Fruit fly (Drosophila melanogaster) whole organism, embryonic: ENCODE results near the gene Crg-1.

Experiments used
- Aef1 ChIP-seq: fragments of 200-800 bp; sonication (Bioruptor generic); IDR thresholded peaks from 3 replicates; pipeline ENCODE4 v1.3.6; 2022; ENCODE audit warnings: missing biosample characterization, missing genetic modification characterization
- Atf6 ChIP-seq: fragments of 200-800 bp; sonication (Bioruptor generic); IDR thresholded peaks from 2 replicates; pipeline ENCODE4 v1.3.6; 2022; ENCODE audit warnings: missing biosample characterization, missing genetic modification characterization
- CG10209 ChIP-seq: fragments of 200-800 bp; sonication (Bioruptor generic); optimal IDR thresholded peaks from 3 replicates; lab custom pipeline; 2017; ENCODE audit warnings: missing biosample characterization, mild to moderate bottlenecking, missing genetic modification characterization, missing genetic modification reagents
- CG11093 ChIP-seq: fragments of 200-800 bp; sonication (Bioruptor generic); IDR thresholded peaks from 3 replicates; pipeline ENCODE4 v1.3.6; 2022; ENCODE audit warnings: missing biosample characterization, missing genetic modification characterization
- CG11247 ChIP-seq: fragments of 200-800 bp; sonication (Bioruptor generic); IDR thresholded peaks from 2 replicates; pipeline ENCODE4 v1.3.6; 2022; ENCODE audit warnings: missing biosample characterization, missing genetic modification characterization
- CG12299 ChIP-seq: fragments of 200-800 bp; sonication (Bioruptor generic); optimal IDR thresholded peaks from 2 replicates; lab custom pipeline; 2018; ENCODE audit warnings: missing biosample characterization, mild to moderate bottlenecking, missing genetic modification characterization
- CG13624 ChIP-seq: fragments of 200-800 bp; sonication (Bioruptor generic); optimal IDR thresholded peaks from 2 replicates; lab custom pipeline; 2016; ENCODE audit warnings: missing biosample characterization, missing genetic modification characterization
- CG15073 ChIP-seq: fragments of 200-800 bp; sonication (Bioruptor generic); optimal IDR thresholded peaks from 2 replicates; lab custom pipeline; 2016; ENCODE audit warnings: missing biosample characterization, missing genetic modification characterization
- CG1529 ChIP-seq: fragments of 200-800 bp; sonication (Bioruptor generic); optimal IDR thresholded peaks from 3 replicates; lab custom pipeline; 2018; ENCODE audit warnings: missing biosample characterization, missing genetic modification characterization
- CG15696 ChIP-seq: fragments of 200-800 bp; sonication (Bioruptor generic); optimal IDR thresholded peaks from 2 replicates; lab custom pipeline; 2019; ENCODE audit warnings: missing biosample characterization, mild to moderate bottlenecking, missing genetic modification characterization, moderate library complexity
- CG16779 ChIP-seq: fragments of 200-800 bp; sonication (Bioruptor generic); IDR thresholded peaks from 2 replicates; pipeline ENCODE4 v1.3.6; 2022; ENCODE audit warnings: missing biosample characterization, missing genetic modification characterization
- CG17568 ChIP-seq: fragments of 200-800 bp; sonication (Bioruptor generic); optimal IDR thresholded peaks from 2 replicates; lab custom pipeline; 2018; ENCODE audit warnings: missing biosample characterization, mild to moderate bottlenecking, missing genetic modification characterization, moderate library complexity
- CG2678 ChIP-seq: fragments of 200-800 bp; sonication (Bioruptor generic); optimal IDR thresholded peaks from 3 replicates; lab custom pipeline; 2019; ENCODE audit warnings: missing biosample characterization, mild to moderate bottlenecking, missing genetic modification characterization, moderate library complexity
- CG31365 ChIP-seq: fragments of 200-800 bp; sonication (Bioruptor generic); optimal IDR thresholded peaks from 2 replicates; lab custom pipeline; 2018; ENCODE audit warnings: missing biosample characterization, mild to moderate bottlenecking, missing genetic modification characterization
- CG34224 ChIP-seq: fragments of 200-800 bp; sonication (Bioruptor generic); IDR thresholded peaks from 3 replicates; pipeline ENCODE4 v1.3.6; 2022; ENCODE audit warnings: missing biosample characterization, missing genetic modification characterization; ENCODE audit not compliant: partially characterized antibody
- CG34422 ChIP-seq: fragments of 200-800 bp; sonication (Bioruptor generic); IDR thresholded peaks from 3 replicates; pipeline ENCODE4 v1.3.6; 2022; ENCODE audit warnings: missing biosample characterization, missing genetic modification characterization
- CG42726 ChIP-seq: fragments of 200-800 bp; sonication (Bioruptor generic); IDR thresholded peaks from 2 replicates; pipeline ENCODE4 v1.3.6; 2022; ENCODE audit warnings: missing biosample characterization, missing genetic modification characterization; ENCODE audit not compliant: partially characterized antibody
- CG6765 ChIP-seq: fragments of 200-800 bp; sonication (Bioruptor generic); optimal IDR thresholded peaks from 3 replicates; lab custom pipeline; 2017; ENCODE audit warnings: missing biosample characterization, mild to moderate bottlenecking, missing genetic modification characterization
- CG6854 ChIP-seq: fragments of 200-800 bp; sonication (Bioruptor generic); optimal IDR thresholded peaks from 3 replicates; lab custom pipeline; 2017; ENCODE audit warnings: missing biosample characterization, mild to moderate bottlenecking, missing genetic modification characterization
- CG7786 ChIP-seq: fragments of 200-800 bp; sonication (Bioruptor generic); optimal IDR thresholded peaks from 2 replicates; lab custom pipeline; 2016; ENCODE audit warnings: missing biosample characterization, missing genetic modification characterization
- CG9727 ChIP-seq: fragments of 200-800 bp; sonication (Bioruptor generic); optimal IDR thresholded peaks from 3 replicates; lab custom pipeline; 2017; ENCODE audit warnings: missing biosample characterization, mild to moderate bottlenecking, missing genetic modification characterization
- Dip3 ChIP-seq: fragments of 200-800 bp; sonication (Bioruptor generic); optimal IDR thresholded peaks from 3 replicates; lab custom pipeline; 2016; ENCODE audit warnings: missing biosample characterization, missing genetic modification characterization
- Oli ChIP-seq: fragments of 200-800 bp; sonication (Bioruptor generic); optimal IDR thresholded peaks from 2 replicates; lab custom pipeline; 2018; ENCODE audit warnings: missing biosample characterization, mild to moderate bottlenecking, missing genetic modification characterization, moderate library complexity
- Usf ChIP-seq: fragments of 200-800 bp; sonication (Bioruptor generic); optimal IDR thresholded peaks from 2 replicates; lab custom pipeline; 2017; ENCODE audit warnings: missing genotype, missing biosample characterization, missing genetic modification characterization
- Vsx1 ChIP-seq: fragments of 200-800 bp; sonication (Bioruptor generic); optimal IDR thresholded peaks from 2 replicates; lab custom pipeline; 2017; ENCODE audit warnings: missing biosample characterization, mild to moderate bottlenecking, missing genetic modification characterization, missing genetic modification reagents
- br ChIP-seq: fragments of >200 bp; optimal IDR thresholded peaks from 2 replicates; lab custom pipeline; 2017
- dan ChIP-seq: fragments of 200-800 bp; sonication (Bioruptor generic); IDR thresholded peaks from 2 replicates; pipeline ENCODE4 v1.3.6; 2022; ENCODE audit warnings: missing biosample characterization, missing genetic modification characterization
- dysf ChIP-seq: fragments of 200-800 bp; sonication (Bioruptor generic); IDR thresholded peaks from 3 replicates; pipeline ENCODE4 v1.3.6; 2022; ENCODE audit warnings: missing biosample characterization, missing genetic modification characterization
- ewg ChIP-seq: fragments of 200-800 bp; sonication (Bioruptor generic); optimal IDR thresholded peaks from 3 replicates; lab custom pipeline; 2017; ENCODE audit warnings: mild to moderate bottlenecking, missing biosample characterization, missing genetic modification reagents, missing genetic modification characterization
- fru ChIP-seq: fragments of >200 bp; optimal IDR thresholded peaks from 2 replicates; lab custom pipeline; 2017
- hb ChIP-seq: fragments of 200-800 bp; sonication (Bioruptor generic); IDR thresholded peaks from 3 replicates; pipeline ENCODE4 v1.3.6; 2022; ENCODE audit warnings: missing biosample characterization, missing genetic modification characterization; ENCODE audit not compliant: partially characterized antibody
- her ChIP-seq: fragments of 200-800 bp; sonication (Bioruptor generic); optimal IDR thresholded peaks from 2 replicates; lab custom pipeline; 2016; ENCODE audit warnings: missing biosample characterization, missing genetic modification characterization
- kay ChIP-seq: fragments of 200-800 bp; sonication (Bioruptor generic); optimal IDR thresholded peaks from 2 replicates; lab custom pipeline; 2016; ENCODE audit warnings: missing biosample characterization, missing genetic modification characterization
- lmd ChIP-seq: fragments of 200-800 bp; sonication (Bioruptor generic); IDR thresholded peaks from 2 replicates; pipeline ENCODE4 v1.3.6; 2022; ENCODE audit warnings: missing biosample characterization, missing genetic modification characterization
- mam ChIP-seq: fragments of 200-800 bp; sonication (Bioruptor generic); optimal IDR thresholded peaks from 3 replicates; lab custom pipeline; 2016; ENCODE audit warnings: missing biosample characterization, missing genetic modification characterization
- nom ChIP-seq: fragments of 200-800 bp; sonication (Bioruptor generic); optimal IDR thresholded peaks from 2 replicates; lab custom pipeline; 2017; ENCODE audit warnings: missing biosample characterization, missing genetic modification characterization, mild to moderate bottlenecking, moderate library complexity, missing genetic modification reagents
- oc ChIP-seq: fragments of 200-800 bp; sonication (Bioruptor generic); optimal IDR thresholded peaks from 2 replicates; lab custom pipeline; 2018; ENCODE audit warnings: missing biosample characterization, mild to moderate bottlenecking, missing genetic modification characterization, moderate library complexity
- odd ChIP-seq: fragments of 200-800 bp; sonication (Bioruptor generic); optimal IDR thresholded peaks from 2 replicates; lab custom pipeline; 2017; ENCODE audit warnings: missing biosample characterization, mild to moderate bottlenecking, missing genetic modification characterization
- p53 ChIP-seq: fragments of 200-800 bp; sonication (Bioruptor generic); optimal IDR thresholded peaks from 2 replicates; lab custom pipeline; 2016; ENCODE audit warnings: missing biosample characterization, missing genetic modification characterization
- pita ChIP-seq: fragments of 200-800 bp; sonication (Bioruptor generic); optimal IDR thresholded peaks from 2 replicates; lab custom pipeline; 2017; ENCODE audit warnings: missing biosample characterization, mild to moderate bottlenecking, missing genetic modification characterization
- pum ChIP-seq: fragments of 200-800 bp; sonication (Bioruptor generic); optimal IDR thresholded peaks from 2 replicates; lab custom pipeline; 2016; ENCODE audit warnings: missing biosample characterization, missing genetic modification characterization
- ro ChIP-seq: fragments of 200-800 bp; sonication (Bioruptor generic); IDR thresholded peaks from 2 replicates; pipeline ENCODE4 v1.3.6; 2022; ENCODE audit warnings: missing biosample characterization, missing genetic modification characterization
- row ChIP-seq: fragments of 200-800 bp; sonication (Bioruptor generic); IDR thresholded peaks from 3 replicates; pipeline ENCODE4 v1.3.6; 2022; ENCODE audit warnings: missing biosample characterization, missing genetic modification characterization
- shn ChIP-seq: fragments of 200-800 bp; sonication (Bioruptor generic); optimal IDR thresholded peaks from 3 replicates; lab custom pipeline; 2016; ENCODE audit warnings: missing biosample characterization, missing genetic modification characterization
- slou ChIP-seq: fragments of 200-800 bp; sonication (Bioruptor generic); optimal IDR thresholded peaks from 3 replicates; lab custom pipeline; 2016; ENCODE audit warnings: missing biosample characterization, missing genetic modification characterization
- slp2 ChIP-seq: fragments of 200-800 bp; sonication (Bioruptor generic); optimal IDR thresholded peaks from 2 replicates; lab custom pipeline; 2016; ENCODE audit warnings: missing biosample characterization, missing genetic modification characterization
- stwl ChIP-seq: fragments of 200-800 bp; sonication (Bioruptor generic); optimal IDR thresholded peaks from 3 replicates; lab custom pipeline; 2018; ENCODE audit warnings: missing biosample characterization, mild to moderate bottlenecking, missing genetic modification characterization, moderate library complexity
- trem ChIP-seq: fragments of 200-800 bp; optimal IDR thresholded peaks from 3 replicates; lab custom pipeline; 2019; ENCODE audit warnings: missing biosample characterization, mild to moderate bottlenecking, missing genetic modification characterization, moderate library complexity
- zfh2 ChIP-seq: fragments of 200-800 bp; sonication (Bioruptor generic); optimal IDR thresholded peaks from 2 replicates; lab custom pipeline; 2016; ENCODE audit warnings: missing biosample characterization, missing genetic modification characterization

Gene Crg-1

dm6 chrX:3772811-3773740, 19.9 kb upstream of the Crg-1 start (continued):
- TF ChIP-seq Atf6 (GFP tag; lab: Robert Waterston, UW) (peak; percentile 87), CG15073 (GFP tag; lab: Kevin White, UChicago) (no peak), slou (GFP tag; lab: Kevin White, UChicago) (peak; percentile 50), pum (GFP tag; lab: Kevin White, UChicago) (peak; percentile 22), her (GFP tag; lab: Kevin White, UChicago) (peak; percentile 26), CG6765 (GFP tag; lab: Kevin White, UChicago) (peak; percentile 54), nom (peak; percentile 28), CG31365 (tag; lab: Kevin White, UChicago) (no peak), lmd (GFP tag; lab: Robert Waterston, UW) (peak; percentile 71), CG15696 (tag; lab: Kevin White, UChicago) (peak; percentile 63), CG34224 (no peak; the same call in 2 of the 3 replicates), Vsx1 (peak; percentile 50), br (lab: Kevin White, UChicago) (no peak), Oli (peak; percentile 80), CG42726 (GFP tag; lab: Robert Waterston, UW) (no peak), hb (GFP tag; lab: Robert Waterston, UW) (no peak), dysf (GFP tag; lab: Robert Waterston, UW) (peak; percentile 83), mam (GFP tag; lab: Kevin White, UChicago) (peak; percentile 58), CG1529 (peak; percentile 24), CG7786 (GFP tag; lab: Kevin White, UChicago) (peak; percentile 57), CG6854 (GFP tag; lab: Kevin White, UChicago) (peak; percentile 65), pita (GFP tag; lab: Kevin White, UChicago) (no peak), slp2 (GFP tag; lab: Kevin White, UChicago) (peak; percentile 6), ewg (GFP tag; lab: Kevin White, UChicago) (peak; percentile 18), trem (peak; percentile 51), CG9727 (GFP tag; lab: Kevin White, UChicago) (peak; percentile 76), CG10209 (GFP tag; lab: Kevin White, UChicago) (peak; percentile 75), row (GFP tag; lab: Robert Waterston, UW) (peak; percentile 89), CG16779 (GFP tag; lab: Robert Waterston, UW) (no peak), CG34422 (GFP tag; lab: Robert Waterston, UW) (peak; percentile 70; the same call in 2 of the 3 replicates), odd (GFP tag; lab: Kevin White, UChicago) (peak; percentile 55), CG11093 (GFP tag; lab: Robert Waterston, UW) (peak; percentile 36; the same call in 1 of the 3 replicates), dan (GFP tag; lab: Robert Waterston, UW) (no peak), ro (GFP tag; lab: Robert Waterston, UW) (no peak), fru (lab: Kevin White, UChicago) (no peak), CG11247 (peak; percentile 66), kay (peak; percentile 43), CG12299 (peak; percentile 76), shn (peak; percentile 55), p53 (no peak), stwl (tag; lab: Kevin White, UChicago) (peak; percentile 30), Usf (peak; percentile 45), Aef1 (peak; percentile 59; the same call in 2 of the 3 replicates), CG17568 (GFP tag; lab: Kevin White, UChicago) (peak; percentile 22), CG13624 (GFP tag; lab: Kevin White, UChicago) (peak; percentile 39), CG2678 (peak; percentile 91), Dip3 (GFP tag; lab: Kevin White, UChicago) (peak; percentile 64), oc (peak; percentile 58), zfh2 (GFP tag; lab: Kevin White, UChicago) (peak; percentile 43)
